Fruit fly (Drosophila melanogaster): Measurements from ENCODE around the gene CG1468.

DNA sequence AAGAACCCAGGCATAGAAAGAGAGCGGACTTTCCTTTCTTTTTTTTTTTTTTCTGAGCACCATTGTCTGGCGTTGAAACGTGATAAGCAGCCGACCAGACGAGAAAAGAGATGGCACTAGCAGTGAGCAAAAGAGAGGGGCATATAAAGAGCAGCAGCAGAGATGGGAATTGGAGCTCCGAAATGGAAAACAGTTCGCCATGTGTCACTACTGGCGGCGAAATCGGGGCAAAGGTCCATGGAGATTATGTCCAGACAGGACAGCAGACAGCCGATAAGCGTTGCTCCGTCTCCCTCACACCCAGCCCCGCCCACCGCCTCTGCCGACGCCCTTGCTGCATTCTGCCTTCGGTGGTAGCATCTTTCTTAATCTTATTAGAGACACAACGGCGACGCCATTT lies 45.2 kb upstream of the CG1468 start:
- TF ChIP-seq rgr (GFP tag; optimal IDR thresholded peaks at IDR 0.05) (no peak), Abd-B (GFP tag; optimal IDR thresholded peaks at IDR 0.05) (no peak), woc (GFP tag; optimal IDR thresholded peaks at IDR 0.05) (no peak), sage (GFP tag; optimal IDR thresholded peaks at IDR 0.05) (no peak), Rel (GFP tag; optimal IDR thresholded peaks at IDR 0.05) (no peak), Rel (tag; optimal IDR thresholded peaks at IDR 0.05) (no peak), Vsx2 (GFP tag; optimal IDR thresholded peaks at IDR 0.05; ENCODE audit: partially characterized antibody) (no peak)

Measured in whole organism, wandering third instar larva.